Fruit fly (Drosophila melanogaster) whole organism, embryonic: ENCODE results near the gene CG42390.

Experiments used
- Ada2b ChIP-seq: fragments of 200-800 bp; sonication (Bioruptor generic); IDR thresholded peaks from 2 replicates; pipeline ENCODE4 v1.3.6; 2022; ENCODE audit warnings: missing biosample characterization, missing genetic modification characterization
- Asciz ChIP-seq: fragments of 200-800 bp; sonication (Bioruptor generic); optimal IDR thresholded peaks from 2 replicates; lab custom pipeline; 2017; ENCODE audit warnings: missing biosample characterization, mild to moderate bottlenecking, missing genetic modification characterization, missing genetic modification reagents
- CG11696 ChIP-seq: fragments of 200-800 bp; sonication (Bioruptor generic); IDR thresholded peaks from 2 replicates; pipeline ENCODE4 v1.3.6; 2022; ENCODE audit warnings: missing biosample characterization, missing genetic modification characterization
- CG12659 ChIP-seq: fragments of 200-800 bp; sonication (Bioruptor generic); optimal IDR thresholded peaks from 3 replicates; lab custom pipeline; 2017; ENCODE audit warnings: mild to moderate bottlenecking, missing biosample characterization, missing genetic modification reagents, missing genetic modification characterization
- CG12744 ChIP-seq: fragments of 200-800 bp; sonication (Bioruptor generic); optimal IDR thresholded peaks from 2 replicates; lab custom pipeline; 2016; ENCODE audit warnings: missing biosample characterization, missing genetic modification characterization
- CG13287 ChIP-seq: fragments of 200-800 bp; sonication (Bioruptor generic); IDR thresholded peaks from 2 replicates; pipeline ENCODE4 v1.3.6; 2022; ENCODE audit warnings: missing biosample characterization, missing genetic modification characterization; ENCODE audit not compliant: partially characterized antibody
- CG15514 ChIP-seq: fragments of 200-800 bp; sonication (Bioruptor generic); optimal IDR thresholded peaks from 3 replicates; lab custom pipeline; 2017; ENCODE audit warnings: missing biosample characterization, missing genetic modification characterization, mild to moderate bottlenecking, moderate library complexity, missing genetic modification reagents
- CG16863 ChIP-seq: fragments of 200-800 bp; sonication (Bioruptor generic); optimal IDR thresholded peaks from 3 replicates; lab custom pipeline; 2016; ENCODE audit warnings: missing biosample characterization, missing genetic modification characterization
- CG17186 ChIP-seq: fragments of 200-800 bp; sonication (Bioruptor generic); optimal IDR thresholded peaks from 3 replicates; lab custom pipeline; 2017; ENCODE audit warnings: missing biosample characterization, missing genetic modification reagents, missing genetic modification characterization
- CG17361 ChIP-seq: fragments of 200-800 bp; sonication (Bioruptor generic); IDR thresholded peaks from 3 replicates; pipeline ENCODE4 v1.3.6; 2022; ENCODE audit warnings: missing biosample characterization, missing genetic modification characterization
- CG17385 ChIP-seq: fragments of 200-800 bp; sonication (Bioruptor generic); optimal IDR thresholded peaks from 3 replicates; lab custom pipeline; 2018; ENCODE audit warnings: missing biosample characterization, mild to moderate bottlenecking, missing genetic modification characterization
- CG1792 ChIP-seq: fragments of 200-800 bp; sonication (Bioruptor generic); optimal IDR thresholded peaks from 2 replicates; lab custom pipeline; 2016; ENCODE audit warnings: missing biosample characterization, missing genetic modification characterization
- CG18262 ChIP-seq: fragments of 200-800 bp; optimal IDR thresholded peaks from 3 replicates; lab custom pipeline; 2019; ENCODE audit warnings: missing biosample characterization, mild to moderate bottlenecking, missing genetic modification characterization, moderate library complexity
- CG18476 ChIP-seq: fragments of 200-800 bp; sonication (Bioruptor generic); optimal IDR thresholded peaks from 2 replicates; lab custom pipeline; 2016; ENCODE audit warnings: missing biosample characterization, mild to moderate bottlenecking, missing genetic modification characterization
- CG2712 ChIP-seq: fragments of 200-800 bp; optimal IDR thresholded peaks from 3 replicates; lab custom pipeline; 2019; ENCODE audit warnings: missing biosample characterization, mild to moderate bottlenecking, missing genetic modification characterization, moderate library complexity
- CG31441 ChIP-seq: fragments of 200-800 bp; sonication (Bioruptor generic); IDR thresholded peaks from 2 replicates; pipeline ENCODE4 v1.3.6; 2022; ENCODE audit warnings: missing biosample characterization, missing genetic modification characterization
- CG4730 ChIP-seq: fragments of 200-800 bp; sonication (Bioruptor generic); IDR thresholded peaks from 2 replicates; pipeline ENCODE4 v1.3.6; 2022; ENCODE audit warnings: missing biosample characterization, missing genetic modification characterization
- CG7372 ChIP-seq: fragments of 200-800 bp; sonication (Bioruptor generic); IDR thresholded peaks from 2 replicates; pipeline ENCODE4 v1.3.6; 2022; ENCODE audit warnings: missing biosample characterization, missing genetic modification characterization
- CG7963 ChIP-seq: fragments of 200-800 bp; sonication (Bioruptor generic); IDR thresholded peaks from 3 replicates; pipeline ENCODE4 v1.3.6; 2022; ENCODE audit warnings: missing biosample characterization, missing genetic modification characterization; ENCODE audit not compliant: partially characterized antibody
- CG8924 ChIP-seq: fragments of 200-800 bp; optimal IDR thresholded peaks from 3 replicates; lab custom pipeline; 2019; ENCODE audit warnings: missing biosample characterization, mild to moderate bottlenecking, missing genetic modification characterization, moderate library complexity
- Camta ChIP-seq: fragments of 200-800 bp; sonication (Bioruptor generic); optimal IDR thresholded peaks from 2 replicates; lab custom pipeline; 2016; ENCODE audit warnings: missing biosample characterization, missing genetic modification characterization
- CoRest ChIP-seq: fragments of 200-800 bp; sonication (Bioruptor generic); optimal IDR thresholded peaks from 3 replicates; lab custom pipeline; 2018; ENCODE audit warnings: missing biosample characterization, mild to moderate bottlenecking, missing genetic modification characterization, moderate library complexity
- Mad ChIP-seq: fragments of 200-800 bp; sonication (Bioruptor generic); optimal IDR thresholded peaks from 2 replicates; lab custom pipeline; 2016; ENCODE audit warnings: missing biosample characterization, missing genetic modification characterization
- Max ChIP-seq: fragments of 200-800 bp; sonication (Bioruptor generic); optimal IDR thresholded peaks from 2 replicates; lab custom pipeline; 2016; ENCODE audit warnings: missing biosample characterization, mild to moderate bottlenecking, missing genetic modification characterization
- NC2α ChIP-seq: fragments of 200-800 bp; sonication (Bioruptor generic); optimal IDR thresholded peaks from 2 replicates; lab custom pipeline; 2016; ENCODE audit warnings: missing biosample characterization, missing genetic modification characterization
- Rx ChIP-seq: fragments of 200-800 bp; sonication (Bioruptor generic); IDR thresholded peaks from 2 replicates; pipeline ENCODE4 v1.3.6; 2022; ENCODE audit warnings: missing biosample characterization, missing genetic modification characterization
- Sry-δ ChIP-seq: fragments of 200-800 bp; sonication (Bioruptor generic); optimal IDR thresholded peaks from 2 replicates; lab custom pipeline; 2016; ENCODE audit warnings: missing biosample characterization, missing genetic modification characterization
- chif ChIP-seq, 2 experiments: fragments of 200-800 bp; sonication (Bioruptor generic); optimal IDR thresholded peaks; 3 replicates each; lab custom pipeline; 2016; ENCODE audit warnings: missing biosample characterization in 2 of 2, missing genetic modification characterization in 2 of 2
- chn ChIP-seq: fragments of 200-800 bp; sonication (Bioruptor generic); optimal IDR thresholded peaks from 2 replicates; lab custom pipeline; 2016; ENCODE audit warnings: missing biosample characterization, missing genetic modification characterization
- dpn ChIP-seq, 2 experiments: fragments of 200-800 bp; sonication (Bioruptor generic); optimal IDR thresholded peaks; 3 replicates each; lab custom pipeline; 2016; ENCODE audit warnings: missing biosample characterization in 2 of 2, missing genetic modification characterization in 2 of 2
- fd3F ChIP-seq: fragments of 200-800 bp; sonication (Bioruptor generic); optimal IDR thresholded peaks from 2 replicates; lab custom pipeline; 2018; ENCODE audit warnings: missing biosample characterization, mild to moderate bottlenecking, missing genetic modification characterization, moderate library complexity
- fd96Cb ChIP-seq: fragments of 200-800 bp; sonication (Bioruptor generic); optimal IDR thresholded peaks from 2 replicates; lab custom pipeline; 2018; ENCODE audit warnings: missing biosample characterization, mild to moderate bottlenecking, missing genetic modification characterization, moderate library complexity
- gfzf ChIP-seq: fragments of 200-800 bp; sonication (Bioruptor generic); optimal IDR thresholded peaks from 2 replicates; lab custom pipeline; 2016; ENCODE audit warnings: missing biosample characterization, mild to moderate bottlenecking, missing genetic modification characterization, moderate library complexity
- hth ChIP-seq: fragments of >200 bp; optimal IDR thresholded peaks from 2 replicates; lab custom pipeline; 2017; ENCODE audit warnings: inconsistent platforms
- ind ChIP-seq: fragments of 200-800 bp; sonication (Bioruptor generic); optimal IDR thresholded peaks from 3 replicates; lab custom pipeline; 2016; ENCODE audit warnings: missing biosample characterization, missing genetic modification characterization
- inv ChIP-seq: fragments of 200-800 bp; sonication (Bioruptor generic); IDR thresholded peaks from 2 replicates; pipeline ENCODE4 v1.3.6; 2022; ENCODE audit warnings: missing biosample characterization, missing genetic modification characterization; ENCODE audit not compliant: partially characterized antibody
- klu ChIP-seq: fragments of 200-800 bp; sonication (Bioruptor generic); IDR thresholded peaks from 2 replicates; pipeline ENCODE4 v1.3.6; 2022; ENCODE audit warnings: missing biosample characterization, missing genetic modification characterization
- lola ChIP-seq, 3 experiments: fragments of >200 bp in 2 of 3; fragments of 200-800 bp in 1 of 3; sonication (Bioruptor generic) in 1 of 3; optimal IDR thresholded peaks; 2 replicates each; lab custom pipeline; 2017 to 2019; ENCODE audit warnings: missing biosample characterization in 3 of 3, missing genetic modification characterization in 3 of 3, mild to moderate bottlenecking in 1 of 3, moderate library complexity in 1 of 3
- psq ChIP-seq: fragments of 200-800 bp; sonication (Bioruptor generic); optimal IDR thresholded peaks from 2 replicates; lab custom pipeline; 2017; ENCODE audit warnings: missing biosample characterization, missing genetic modification characterization
- run ChIP-seq: fragments of 200-800 bp; sonication (Bioruptor generic); optimal IDR thresholded peaks from 3 replicates; lab custom pipeline; 2018; ENCODE audit warnings: missing biosample characterization, mild to moderate bottlenecking, missing genetic modification characterization
- seq ChIP-seq: fragments of 200-800 bp; sonication (Bioruptor generic); IDR thresholded peaks from 2 replicates; pipeline ENCODE4 v1.3.6; 2022; ENCODE audit warnings: missing biosample characterization, missing genetic modification characterization
- sob ChIP-seq: fragments of 200-800 bp; sonication (Bioruptor generic); IDR thresholded peaks from 2 replicates; pipeline ENCODE4 v1.3.6; 2022; ENCODE audit warnings: missing biosample characterization, missing genetic modification characterization
- sug ChIP-seq: fragments of 200-800 bp; optimal IDR thresholded peaks from 2 replicates; lab custom pipeline; 2019; ENCODE audit warnings: missing biosample characterization, mild to moderate bottlenecking, missing genetic modification characterization, moderate library complexity
- tll ChIP-seq, 2 experiments: fragments of 200-800 bp in 1 of 2; fragments of >200 bp in 1 of 2; sonication (Bioruptor generic) in 1 of 2; optimal IDR thresholded peaks; 2 replicates each; lab custom pipeline; 2017 to 2019; ENCODE audit warnings: missing biosample characterization in 2 of 2, missing genetic modification characterization in 2 of 2, mild to moderate bottlenecking in 1 of 2, moderate library complexity in 1 of 2
- vfl ChIP-seq: fragments of 200-800 bp; sonication (Bioruptor generic); optimal IDR thresholded peaks from 2 replicates; lab custom pipeline; 2016; ENCODE audit warnings: missing biosample characterization, missing genetic modification characterization
- vvl ChIP-seq: fragments of 200-800 bp; sonication (Bioruptor generic); IDR thresholded peaks from 2 replicates; pipeline ENCODE4 v1.3.6; 2022; ENCODE audit warnings: missing biosample characterization, missing genetic modification characterization
- wdn ChIP-seq: fragments of 200-800 bp; sonication (Bioruptor generic); IDR thresholded peaks from 2 replicates; pipeline ENCODE4 v1.3.6; 2022; ENCODE audit warnings: missing biosample characterization, missing genetic modification characterization
- wor ChIP-seq: fragments of 200-800 bp; sonication (Bioruptor generic); IDR thresholded peaks from 2 replicates; pipeline ENCODE4 v1.3.6; 2022; ENCODE audit warnings: missing biosample characterization, missing genetic modification characterization
- z ChIP-seq: fragments of 200-800 bp; sonication (Bioruptor generic); IDR thresholded peaks from 3 replicates; pipeline ENCODE4 v1.3.6; 2022; ENCODE audit warnings: missing biosample characterization, missing genetic modification characterization
- zen ChIP-seq: fragments of 200-800 bp; sonication (Bioruptor generic); optimal IDR thresholded peaks from 3 replicates; lab custom pipeline; 2018; ENCODE audit warnings: missing biosample characterization, mild to moderate bottlenecking, missing genetic modification characterization, moderate library complexity

CG42390 gene

DNA sequence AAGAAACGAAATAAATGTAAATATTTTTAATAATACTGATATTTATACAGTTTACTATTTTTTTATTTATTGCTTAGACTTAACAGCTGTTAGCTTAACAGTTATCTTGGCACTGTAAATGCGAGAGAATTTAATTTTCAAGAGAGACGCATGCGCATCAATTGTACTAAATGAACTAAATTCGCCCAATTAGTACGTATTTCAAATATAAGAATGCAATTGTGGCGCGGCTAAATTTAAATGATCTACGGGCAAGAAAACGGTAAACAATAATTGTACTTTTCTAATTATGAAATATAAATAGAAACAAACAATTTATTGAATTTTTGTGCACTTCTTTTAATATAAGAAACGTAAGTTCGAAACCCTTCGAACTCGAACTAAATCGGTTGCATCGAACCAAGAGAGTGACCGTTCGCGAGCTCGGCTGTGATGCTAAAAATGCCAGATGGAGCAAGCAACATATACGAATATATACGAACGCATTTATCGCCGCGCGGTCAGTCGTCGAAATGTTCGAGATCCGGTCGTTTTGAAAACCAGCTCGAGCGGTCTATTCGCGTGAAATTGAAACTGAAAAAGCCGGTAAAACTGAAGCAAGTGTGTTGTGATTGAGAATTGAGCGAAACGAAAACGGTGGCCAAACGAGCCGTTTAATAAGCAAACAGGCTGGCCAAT, 13.6 kb downstream of the CG42390 start, which contains the start of gene SKIP (continued):
- TF ChIP-seq chn (GFP tag; lab: Kevin White, UChicago) (peak; percentile 25), vvl (GFP tag; lab: Robert Waterston, UW) (peak; percentile 77), CG12744 (GFP tag; lab: Kevin White, UChicago) (no peak), CG7963 (GFP tag; lab: Robert Waterston, UW) (no peak), Sry-δ (GFP tag; lab: Kevin White, UChicago) (peak; percentile 32), chif (GFP tag; optimal IDR thresholded peaks at IDR 0.05; lab: Kevin White, UChicago) (peak in 1 of 2 experiments; percentile 5), fd3F (no peak), gfzf (GFP tag; lab: Kevin White, UChicago) (peak; percentile 80), CG8924 (tag; lab: Kevin White, UChicago) (peak; percentile 11), NC2α (peak; percentile 70), Max (peak; percentile 57), Asciz (GFP tag; lab: Kevin White, UChicago) (no peak), wdn (GFP tag; lab: Robert Waterston, UW) (no peak), CG11696 (GFP tag; lab: Robert Waterston, UW) (no peak), CoRest (tag; lab: Kevin White, UChicago) (no peak), z (GFP tag; lab: Robert Waterston, UW) (peak; percentile 46; the same call in 2 of the 3 replicates), CG18262 (tag; lab: Kevin White, UChicago) (peak; percentile 14), sob (GFP tag; lab: Robert Waterston, UW) (peak; percentile 41; the same call in 1 of the 2 replicates), vfl (GFP tag; lab: Kevin White, UChicago) (peak; percentile 12), wor (no peak), CG2712 (tag; lab: Kevin White, UChicago) (peak; percentile 28), CG17361 (GFP tag; lab: Robert Waterston, UW) (peak; percentile 24; the same call in 1 of the 3 replicates), CG17186 (peak; percentile 36), zen (tag; lab: Kevin White, UChicago) (peak; percentile 19)

DNA sequence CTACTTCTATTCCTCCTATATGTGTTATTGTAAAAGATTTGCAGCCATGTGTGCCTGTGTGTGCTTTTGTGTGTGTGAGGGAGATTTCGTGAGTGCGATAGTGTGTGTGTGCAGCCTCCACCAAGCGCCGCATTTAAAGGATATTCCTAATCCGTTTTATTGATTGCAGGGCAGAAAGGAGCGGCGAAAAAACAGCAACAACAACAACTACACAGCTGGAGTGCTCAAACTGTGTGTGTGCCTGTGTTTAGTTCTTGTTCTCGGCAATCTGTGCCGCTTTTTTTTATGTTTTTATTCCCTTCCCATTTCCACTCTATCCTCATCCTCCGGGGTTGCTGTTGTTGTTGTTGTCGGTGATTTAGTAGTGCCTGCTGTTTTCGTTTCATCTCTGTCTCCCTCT, 14.6 kb downstream of the CG42390 start:
- no peak for TF ChIP-seq CG18476 (GFP tag; lab: Kevin White, UChicago)
- TF ChIP-seq ind (GFP tag; lab: Kevin White, UChicago), result no peak
- TF ChIP-seq klu (GFP tag; lab: Robert Waterston, UW), result no peak
- no peak for TF ChIP-seq Ada2b (GFP tag; lab: Robert Waterston, UW)
- no peak for TF ChIP-seq sug (tag; lab: Kevin White, UChicago)
- TF ChIP-seq CG13287 (GFP tag; lab: Robert Waterston, UW), result no peak
- TF ChIP-seq Camta (GFP tag; lab: Kevin White, UChicago), result no peak
- TF ChIP-seq CG17385 (GFP tag; lab: Kevin White, UChicago), result no peak
- no peak for TF ChIP-seq fd96Cb
- TF ChIP-seq inv, result no peak
- TF ChIP-seq CG7372 (GFP tag; lab: Robert Waterston, UW), result no peak
- TF ChIP-seq CG1792, result no peak
- no peak for TF ChIP-seq fd3F
- peak in 1 of 2 experiments; percentile 27 for TF ChIP-seq tll (GFP tag; optimal IDR thresholded peaks at IDR 0.05; lab: Kevin White, UChicago)
- no peak for TF ChIP-seq dpn (GFP tag; optimal IDR thresholded peaks at IDR 0.05; lab: Kevin White, UChicago)
- TF ChIP-seq CG16863 (GFP tag; lab: Kevin White, UChicago), result no peak
- TF ChIP-seq hth (lab: Kevin White, UChicago), result no peak
- no peak for TF ChIP-seq CG4730 (GFP tag; lab: Robert Waterston, UW)
- TF ChIP-seq Mad (GFP tag; lab: Kevin White, UChicago), result no peak
- TF ChIP-seq Rx, result no peak
- TF ChIP-seq seq, result 0 out of 2 replicates have a peak, but pooled peaks have one; percentile 21
- TF ChIP-seq psq (GFP tag; lab: Kevin White, UChicago), result peak; percentile 12
- TF ChIP-seq CG31441 (GFP tag; lab: Robert Waterston, UW), result no peak
- no peak for TF ChIP-seq run (tag; lab: Kevin White, UChicago)
- TF ChIP-seq CG12659 (GFP tag; lab: Kevin White, UChicago), result no peak
- no peak for TF ChIP-seq lola (GFP tag; optimal IDR thresholded peaks at IDR 0.05; lab: Kevin White, UChicago)
- TF ChIP-seq CG15514 (GFP tag; lab: Kevin White, UChicago), result no peak
